Worm (Caenorhabditis elegans) whole organism, L1 larva: ENCODE results near the gene T13C5.7.

Experiments used
- elt-2 ChIP-seq: sonication (generic microtip); optimal IDR thresholded peaks from 2 replicates; lab custom pipeline; 2016; ENCODE audit warnings: missing genetic modification characterization, mild to moderate bottlenecking, inconsistent platforms, missing compliant biosample characterization, missing genetic modification reagents
- isw-1 ChIP-seq: fragments of 200-800 bp; sonication (Bioruptor generic); IDR thresholded peaks from 2 replicates; pipeline ENCODE4 v1.3.6; 2022; ENCODE audit warnings: missing genetic modification characterization, missing compliant biosample characterization
- zag-1 ChIP-seq: fragments of 150-350 bp; optimal IDR thresholded peaks from 2 replicates; lab custom pipeline; 2014; ENCODE audit warnings: missing biosample characterization, missing genetic modification characterization

- TF ChIP-seq zag-1 (tag; lab: Kevin White, UChicago) (no peak), isw-1 (GFP tag; lab: Robert Waterston, UW) (no peak), elt-2 (tag; lab: Kevin White, UChicago) (no peak)
These were observed 2.3 kb upstream of the T13C5.7 start, which contains the start of the genes T25B2.4 and T13C5.3 for ce11 chrX:6177944-6178566.
